Worm (Caenorhabditis elegans): ENCODE results near the gene rnp-4.

DNA sequence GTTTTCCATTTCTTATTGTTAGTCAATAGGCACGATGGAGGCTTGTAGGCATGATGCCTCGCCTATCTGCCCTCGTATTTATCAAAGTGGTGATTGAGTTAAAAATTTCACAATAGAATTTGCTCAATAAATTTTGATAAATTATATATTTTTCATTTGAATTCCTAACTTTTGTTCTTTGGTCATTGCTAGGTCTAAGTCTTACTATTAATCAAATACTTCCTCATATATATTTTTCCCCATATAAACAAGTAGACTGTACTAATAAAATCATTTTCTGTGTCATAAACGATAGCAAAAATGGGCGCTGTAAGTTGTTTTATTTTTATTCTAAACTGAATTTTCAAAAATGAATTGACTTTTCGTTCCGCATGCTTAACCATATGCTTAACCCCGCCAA lies 21.6 kb upstream of the rnp-4 start, which contains the start of gene pals-28:
- TF ChIP-seq R02D3.7 (tag; optimal IDR thresholded peaks at IDR 0.05) = no peak
- TF ChIP-seq nhr-28 (tag; optimal IDR thresholded peaks at IDR 0.05) = no peak
- no peak for TF ChIP-seq vab-7 (GFP tag; IDR thresholded peaks at IDR 0.05)
- TF ChIP-seq unc-62 (GFP tag; optimal IDR thresholded peaks at IDR 0.05 in 1 of 2) = no peak
- no peak for TF ChIP-seq unc-62 (tag; optimal IDR thresholded peaks at IDR 0.05)
- no peak for TF ChIP-seq hlh-30 (tag; optimal IDR thresholded peaks at IDR 0.05; ENCODE audit: insufficient read depth)
- no peak for TF ChIP-seq skn-1 (tag; optimal IDR thresholded peaks at IDR 0.05)
- TF ChIP-seq hmg-1.1 (GFP tag; IDR thresholded peaks at IDR 0.05) = no peak
- TF ChIP-seq ztf-11 (tag; optimal IDR thresholded peaks at IDR 0.05) = no peak
- no peak for TF ChIP-seq ama-1 (optimal IDR thresholded peaks at IDR 0.05)
- no peak for TF ChIP-seq dmd-8 (GFP tag; IDR thresholded peaks at IDR 0.05)
- no peak for TF ChIP-seq fos-1 (tag; optimal IDR thresholded peaks at IDR 0.05)
- TF ChIP-seq mxl-3 (GFP tag; optimal IDR thresholded peaks at IDR 0.05) = no peak
- no peak for TF ChIP-seq ztf-7 (tag; optimal IDR thresholded peaks at IDR 0.05)
- no peak for TF ChIP-seq lin-13 (GFP tag; optimal IDR thresholded peaks at IDR 0.05)

Measured in whole organism, L4 larva.